Worm (Caenorhabditis elegans) whole organism, L1 larva: Measurements from ENCODE around the gene sre-37.
A peak's percentile ranks its signal among the peaks of the same experiment; 100 is the strongest.

ENCODE experiments used
- C04F5.9 ChIP-seq: sonication (generic microtip); optimal IDR thresholded peaks from 2 replicates; lab custom pipeline; 2016; ENCODE audit warnings: missing genetic modification characterization, missing compliant biosample characterization
- C16A3.4 ChIP-seq: fragments of 150-350 bp; optimal IDR thresholded peaks from 2 replicates; lab custom pipeline; 2014; ENCODE audit warnings: missing biosample characterization, missing genetic modification characterization
- C34B4.2 ChIP-seq: sonication (generic microtip); optimal IDR thresholded peaks from 2 replicates; lab custom pipeline; 2017; ENCODE audit warnings: mild to moderate bottlenecking, missing genetic modification characterization, missing compliant biosample characterization
- Y116A8C.19 ChIP-seq: sonication (generic microtip); optimal IDR thresholded peaks from 2 replicates; lab custom pipeline; 2016; ENCODE audit warnings: missing compliant biosample characterization, missing genetic modification characterization, borderline replicate concordance
- ama-1 ChIP-seq: fragments of 150-350 bp; optimal IDR thresholded peaks from 2 replicates; lab custom pipeline; 2014
- ceh-63 ChIP-seq: fragments of 200-800 bp; sonication (Bioruptor generic); optimal IDR thresholded peaks from 2 replicates; lab custom pipeline; 2018; ENCODE audit warnings: mild to moderate bottlenecking, missing genetic modification characterization, missing compliant biosample characterization
- ceh-82 ChIP-seq, 3 experiments: fragments of 150-350 bp in 1 of 3; sonication (generic microtip) in 2 of 3; optimal IDR thresholded peaks; 2 replicates each; lab custom pipeline; 2014 to 2017; ENCODE audit warnings: missing biosample characterization in 3 of 3, missing genetic modification characterization in 3 of 3
- ceh-88 ChIP-seq: fragments of 200-800 bp; sonication (Bioruptor generic); IDR thresholded peaks from 2 replicates; pipeline ENCODE4 v1.3.6; 2022; ENCODE audit warnings: missing genetic modification characterization, missing compliant biosample characterization
- efl-1 ChIP-seq, 4 experiments: fragments of 150-350 bp; optimal IDR thresholded peaks in 3 of 4; peaks in 1 of 4; 1 replicate in 1 of 4; 2 replicates in 3 of 4; lab custom pipeline; 2014; ENCODE audit warnings: missing biosample characterization in 2 of 4, missing genetic modification characterization in 2 of 4, missing genetic modification reagents in 2 of 4
- efl-3 ChIP-seq: fragments of 200-800 bp; sonication (Bioruptor generic); optimal IDR thresholded peaks from 2 replicates; lab custom pipeline; 2018; ENCODE audit warnings: mild to moderate bottlenecking, missing genetic modification characterization, missing compliant biosample characterization
- elt-2 ChIP-seq: sonication (generic microtip); optimal IDR thresholded peaks from 2 replicates; lab custom pipeline; 2016; ENCODE audit warnings: missing genetic modification characterization, mild to moderate bottlenecking, inconsistent platforms, missing compliant biosample characterization, missing genetic modification reagents
- ets-5 ChIP-seq: fragments of 200-800 bp; sonication (Bioruptor generic); IDR thresholded peaks from 2 replicates; pipeline ENCODE4 v1.3.6; 2022; ENCODE audit warnings: missing genetic modification characterization, missing compliant biosample characterization
- fkh-10 ChIP-seq: sonication (generic microtip); optimal IDR thresholded peaks from 2 replicates; lab custom pipeline; 2017; ENCODE audit warnings: missing biosample characterization, missing genetic modification reagents, missing genetic modification characterization
- fkh-8 ChIP-seq: sonication (generic microtip); optimal IDR thresholded peaks from 2 replicates; lab custom pipeline; 2016; ENCODE audit warnings: mild to moderate bottlenecking, missing genetic modification characterization, missing compliant biosample characterization
- hlh-17 ChIP-seq: fragments of 200-800 bp; sonication (Bioruptor generic); optimal IDR thresholded peaks from 2 replicates; lab custom pipeline; 2018; ENCODE audit warnings: missing genetic modification characterization, mild to moderate bottlenecking, missing compliant biosample characterization, moderate library complexity, borderline replicate concordance
- hlh-4 ChIP-seq: sonication (generic microtip); optimal IDR thresholded peaks from 2 replicates; lab custom pipeline; 2016; ENCODE audit warnings: mild to moderate bottlenecking, missing genetic modification characterization, missing compliant biosample characterization
- hpl-2 ChIP-seq: fragments of 150-350 bp; optimal IDR thresholded peaks from 2 replicates; lab custom pipeline; 2014; ENCODE audit warnings: missing biosample characterization, missing genetic modification reagents, missing genetic modification characterization
- irx-1 ChIP-seq: sonication (generic microtip); optimal IDR thresholded peaks from 2 replicates; lab custom pipeline; 2016; ENCODE audit warnings: missing genetic modification characterization, missing compliant biosample characterization
- jun-1 ChIP-seq: fragments of 150-350 bp; optimal IDR thresholded peaks from 2 replicates; lab custom pipeline; 2014; ENCODE audit warnings: missing biosample characterization, missing genetic modification reagents, missing genetic modification characterization
- lin-14 ChIP-seq: fragments of 200-800 bp; sonication (Bioruptor generic); optimal IDR thresholded peaks from 2 replicates; lab custom pipeline; 2018; ENCODE audit warnings: mild to moderate bottlenecking, missing genetic modification characterization, moderate library complexity, missing compliant biosample characterization
- lin-15B ChIP-seq: fragments of 150-350 bp; sonication (generic microtip); optimal IDR thresholded peaks from 3 replicates; lab custom pipeline; 2014; ENCODE audit warnings: missing biosample characterization, missing genetic modification characterization
- lin-35 ChIP-seq, 2 experiments: fragments of 150-350 bp; optimal IDR thresholded peaks; 2 replicates each; lab custom pipeline; 2014; ENCODE audit warnings: missing biosample characterization in 2 of 2, missing genetic modification characterization in 2 of 2, missing genetic modification reagents in 2 of 2
- mab-9 ChIP-seq: fragments of 200-800 bp; sonication (Bioruptor generic); IDR thresholded peaks from 2 replicates; pipeline ENCODE4 v1.3.6; 2022; ENCODE audit warnings: missing genetic modification reagents, missing genetic modification characterization, missing compliant biosample characterization
- mef-2 ChIP-seq: fragments of 150-350 bp; optimal IDR thresholded peaks from 2 replicates; lab custom pipeline; 2014; ENCODE audit warnings: missing biosample characterization, missing genetic modification characterization
- nhr-11 ChIP-seq: fragments of 150-350 bp; optimal IDR thresholded peaks from 2 replicates; lab custom pipeline; 2014; ENCODE audit warnings: missing biosample characterization, missing genetic modification characterization
- nhr-12 ChIP-seq: sonication (generic microtip); optimal IDR thresholded peaks from 2 replicates; lab custom pipeline; 2017; ENCODE audit warnings: missing biosample characterization, missing genetic modification characterization
- nhr-19 ChIP-seq: fragments of 200-800 bp; sonication (Bioruptor generic); conservative IDR thresholded peaks from 2 replicates; pipeline ENCODE4 v1.3.6; 2022; ENCODE audit warnings: missing genetic modification characterization, missing compliant biosample characterization
- nhr-237 ChIP-seq: fragments of 150-350 bp; optimal IDR thresholded peaks from 2 replicates; lab custom pipeline; 2014; ENCODE audit warnings: missing biosample characterization, missing genetic modification characterization
- nhr-47 ChIP-seq: sonication (generic microtip); optimal IDR thresholded peaks from 2 replicates; lab custom pipeline; 2016; ENCODE audit warnings: mild to moderate bottlenecking, missing genetic modification characterization, moderate library complexity, missing compliant biosample characterization
- nhr-77 ChIP-seq: fragments of 150-350 bp; optimal IDR thresholded peaks from 2 replicates; lab custom pipeline; 2014; ENCODE audit warnings: missing biosample characterization, missing genetic modification characterization
- nhr-85 ChIP-seq: sonication (generic microtip); peaks from one replicate; lab custom pipeline; 2016; ENCODE audit warnings: missing genetic modification characterization, inconsistent platforms, missing compliant biosample characterization
- pqm-1 ChIP-seq: sonication (generic microtip); optimal IDR thresholded peaks from 3 replicates; lab custom pipeline; 2017; ENCODE audit warnings: missing biosample characterization, missing genetic modification characterization
- rnt-1 ChIP-seq: sonication (generic microtip); optimal IDR thresholded peaks from 2 replicates; lab custom pipeline; 2016; ENCODE audit warnings: mild to moderate bottlenecking, missing genetic modification characterization, moderate library complexity, missing compliant biosample characterization
- skn-1 ChIP-seq: fragments of 150-350 bp; optimal IDR thresholded peaks from 2 replicates; lab custom pipeline; 2014; ENCODE audit warnings: missing biosample characterization, missing genetic modification characterization
- sox-4 ChIP-seq: sonication (generic microtip); optimal IDR thresholded peaks from 2 replicates; lab custom pipeline; 2016; ENCODE audit warnings: missing genetic modification characterization, missing compliant biosample characterization
- tbx-2 ChIP-seq: sonication (generic microtip); optimal IDR thresholded peaks from 2 replicates; lab custom pipeline; 2016; ENCODE audit warnings: missing genetic modification characterization, missing compliant biosample characterization
- tlp-1 ChIP-seq: fragments of 150-350 bp; optimal IDR thresholded peaks from 2 replicates; lab custom pipeline; 2014; ENCODE audit warnings: missing biosample characterization, missing genetic modification characterization
- ztf-11 ChIP-seq, 2 experiments: sonication (generic microtip); optimal IDR thresholded peaks; 2 replicates each; lab custom pipeline; 2016 to 2017; ENCODE audit warnings: missing genetic modification characterization in 2 of 2, missing biosample characterization in 1 of 2, missing compliant biosample characterization in 1 of 2
- ztf-4 ChIP-seq: fragments of 150-350 bp; optimal IDR thresholded peaks from 2 replicates; lab custom pipeline; 2014; ENCODE audit warnings: missing biosample characterization, missing genetic modification characterization

The sre-37 gene

DNA sequence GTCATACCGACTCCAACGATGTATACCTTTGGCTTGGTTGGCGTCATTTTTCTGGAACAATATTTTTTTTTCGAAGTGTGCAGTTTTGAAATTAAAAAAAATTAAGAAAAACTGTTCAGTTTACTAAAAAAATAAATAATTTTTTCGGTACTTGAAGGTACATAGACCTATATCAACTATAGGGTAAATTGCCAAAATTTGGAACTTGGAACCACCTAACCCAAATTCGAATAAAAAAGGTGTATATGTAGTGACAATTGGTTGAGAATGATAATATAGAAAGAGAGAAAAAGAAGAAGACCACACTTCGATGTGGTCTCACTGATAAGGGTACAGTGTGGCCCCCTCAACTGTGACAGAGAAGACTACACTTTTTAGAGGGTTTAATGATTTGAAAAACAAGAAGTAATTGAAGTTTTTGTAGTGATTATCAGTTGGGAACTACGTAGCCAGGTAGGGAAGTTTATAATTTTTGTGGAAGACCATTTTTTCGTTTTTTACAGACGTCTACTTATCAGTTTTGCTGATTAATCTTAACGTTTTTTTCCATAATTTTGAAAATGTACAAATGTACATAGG lies 39.9 kb upstream of the sre-37 start, which contains the start of gene daf-22 (continued):
- TF ChIP-seq ceh-63 (GFP tag; lab: Kevin White, UChicago) (no peak), tlp-1 (no peak), hlh-17 (GFP tag; lab: Kevin White, UChicago) (no peak), ceh-82 (tag; optimal IDR thresholded peaks at IDR 0.05; lab: Kevin White, UChicago) (no peak), ceh-88 (GFP tag; lab: Robert Waterston, UW) (no peak), nhr-77 (tag; lab: Kevin White, UChicago) (no peak), mab-9 (GFP tag; lab: Robert Waterston, UW) (no peak), lin-35 (GFP tag; optimal IDR thresholded peaks at IDR 0.05; lab: Kevin White, UChicago) (peak in 1 of 2 experiments; percentile 41), C16A3.4 (tag; lab: Kevin White, UChicago) (no peak), fkh-10 (GFP tag; lab: Kevin White, UChicago) (no peak), lin-15B (tag; lab: Kevin White, UChicago) (no peak), rnt-1 (tag; lab: Kevin White, UChicago) (no peak), ztf-11 (tag; optimal IDR thresholded peaks at IDR 0.05; lab: Kevin White, UChicago) (no peak), nhr-85 (tag; lab: Kevin White, UChicago) (no peak), nhr-19 (GFP tag; lab: Robert Waterston, UW) (no peak), Y116A8C.19 (no peak), nhr-47 (tag; lab: Kevin White, UChicago) (no peak), jun-1 (no peak), nhr-12 (tag; lab: Kevin White, UChicago) (no peak)

DNA sequence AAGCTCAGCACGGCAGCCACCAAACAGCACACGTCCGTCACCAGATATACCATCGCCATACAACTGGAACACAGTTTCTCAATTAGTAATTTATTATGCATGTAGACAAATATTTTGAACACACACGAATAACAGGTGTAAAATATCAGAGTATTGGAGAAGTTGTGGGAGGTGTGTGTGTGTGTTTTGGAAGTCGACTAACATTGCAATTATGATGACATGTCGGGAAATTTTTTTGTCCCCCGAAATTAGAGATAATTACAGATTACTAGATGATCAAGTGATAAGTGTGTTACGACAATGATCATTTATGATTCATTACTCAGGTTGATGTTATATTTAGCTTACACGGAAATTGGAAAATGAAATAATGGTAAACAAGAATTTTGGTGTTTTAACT lies 35.9 kb upstream of the sre-37 start, which contains the start of gene Y57A10C.8:
TSS of gene Y57A10C.8 (minus strand) at position 101 of the 400 bp plus-strand sequence.
- TF ChIP-seq efl-1 (optimal IDR thresholded peaks at IDR 0.05; lab: Kevin White, UChicago): no peak
- TF ChIP-seq efl-1 (GFP tag; optimal IDR thresholded peaks at IDR 0.05 in 1 of 2; lab: Kevin White, UChicago): no peak
- no peak for TF ChIP-seq ets-5 (GFP tag; lab: Robert Waterston, UW)
- no peak for TF ChIP-seq C04F5.9 (tag; lab: Kevin White, UChicago)
- TF ChIP-seq tlp-1: no peak
- no peak for TF ChIP-seq irx-1 (tag; lab: Kevin White, UChicago)
- TF ChIP-seq nhr-19 (GFP tag; lab: Robert Waterston, UW): no peak
- TF ChIP-seq lin-14: no peak
- TF ChIP-seq pqm-1 (tag; lab: Kevin White, UChicago): no peak
- TF ChIP-seq ztf-4 (tag; lab: Kevin White, UChicago): no peak
- no peak for TF ChIP-seq ama-1 (lab: Kevin White, UChicago)
- TF ChIP-seq nhr-47 (tag; lab: Kevin White, UChicago): no peak
- TF ChIP-seq lin-15B (tag; lab: Kevin White, UChicago): no peak

DNA sequence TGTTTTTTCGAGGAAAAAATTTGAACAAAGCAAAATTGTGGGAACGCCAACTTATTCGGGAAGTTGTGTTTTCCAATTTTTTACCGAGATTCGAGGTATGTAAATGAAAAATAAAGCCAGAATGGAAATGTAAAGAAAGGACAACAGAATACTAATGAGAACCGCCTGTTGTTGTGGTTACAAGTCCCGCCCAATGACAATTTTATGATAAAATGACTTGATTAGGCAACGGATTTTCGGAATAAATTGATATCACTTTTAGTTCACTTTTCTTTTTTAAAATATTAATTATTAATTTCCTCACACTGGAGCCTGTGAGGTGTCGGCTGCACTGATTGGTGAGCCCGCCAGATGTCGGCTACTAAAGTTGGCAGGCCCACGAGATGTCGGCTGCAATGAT lies 33.3 kb upstream of the sre-37 start, which contains the start of gene dct-12:
TSS of gene dct-12 (minus strand) at position 101 of the 400 bp plus-strand sequence.
- TF ChIP-seq tbx-2 (tag; lab: Kevin White, UChicago) (no peak), irx-1 (tag; lab: Kevin White, UChicago) (no peak), efl-3 (GFP tag; lab: Kevin White, UChicago) (no peak), C34B4.2 (tag; lab: Kevin White, UChicago) (no peak), nhr-11 (tag; lab: Kevin White, UChicago) (no peak), sox-4 (tag; lab: Kevin White, UChicago) (no peak), hlh-4 (tag; lab: Kevin White, UChicago) (no peak), elt-2 (tag; lab: Kevin White, UChicago) (no peak), fkh-10 (GFP tag; lab: Kevin White, UChicago) (no peak), nhr-237 (no peak), fkh-8 (tag; lab: Kevin White, UChicago) (no peak), mef-2 (tag; lab: Kevin White, UChicago) (no peak), nhr-85 (tag; lab: Kevin White, UChicago) (no peak), hpl-2 (no peak), skn-1 (tag; lab: Kevin White, UChicago) (no peak)
